Worm (Caenorhabditis elegans) whole organism, L1 larva: ENCODE data around the gene F15B9.8.

Experiments used
- jun-1 ChIP-seq: fragments of 150-350 bp; optimal IDR thresholded peaks from 2 replicates; lab custom pipeline; 2014; ENCODE audit warnings: missing biosample characterization, missing genetic modification reagents, missing genetic modification characterization
- mep-1 ChIP-seq: fragments of 150-350 bp; optimal IDR thresholded peaks from 2 replicates; lab custom pipeline; 2014; ENCODE audit warnings: missing biosample characterization, missing genetic modification characterization
- nhr-77 ChIP-seq: fragments of 150-350 bp; optimal IDR thresholded peaks from 2 replicates; lab custom pipeline; 2014; ENCODE audit warnings: missing biosample characterization, missing genetic modification characterization
- tbx-2 ChIP-seq: sonication (generic microtip); optimal IDR thresholded peaks from 2 replicates; lab custom pipeline; 2016; ENCODE audit warnings: missing genetic modification characterization, missing compliant biosample characterization
- unc-86 ChIP-seq: sonication (generic microtip); optimal IDR thresholded peaks from 2 replicates; lab custom pipeline; 2016; ENCODE audit warnings: missing genetic modification characterization, missing compliant biosample characterization
- xbp-1 ChIP-seq: sonication (generic microtip); optimal IDR thresholded peaks from 2 replicates; lab custom pipeline; 2016; ENCODE audit warnings: missing genetic modification characterization, missing compliant biosample characterization
- ztf-4 ChIP-seq: fragments of 150-350 bp; optimal IDR thresholded peaks from 2 replicates; lab custom pipeline; 2014; ENCODE audit warnings: missing biosample characterization, missing genetic modification characterization

DNA sequence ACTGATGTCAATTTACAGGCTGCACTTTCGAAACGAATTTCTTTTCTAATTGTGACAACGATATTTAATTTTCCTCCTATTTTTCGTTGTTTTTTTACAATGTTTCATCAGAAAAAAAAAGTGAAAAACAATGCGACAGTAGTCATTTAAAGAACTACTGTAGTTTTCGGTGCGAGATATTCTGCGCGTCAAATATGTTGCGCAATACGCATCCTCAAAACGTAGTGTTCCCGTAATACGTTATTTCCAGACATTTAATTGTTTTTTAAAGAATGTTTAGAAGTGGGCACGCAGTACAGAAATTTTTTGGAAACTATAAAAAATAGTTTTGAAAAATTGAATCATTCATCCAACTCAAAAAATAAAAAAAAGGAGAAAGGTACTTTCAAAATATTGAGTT is 14.3 kb upstream of the F15B9.8 start:
- no peak for TF ChIP-seq ztf-4 (tag; lab: Kevin White, UChicago)
- no peak for TF ChIP-seq jun-1
- no peak for TF ChIP-seq tbx-2
- TF ChIP-seq mep-1: no peak
- no peak for TF ChIP-seq unc-86
- TF ChIP-seq xbp-1 (tag; lab: Kevin White, UChicago): no peak
- TF ChIP-seq nhr-77 (tag; lab: Kevin White, UChicago): no peak
